Worm (Caenorhabditis elegans) whole organism, L1 larva: ENCODE data around the gene srr-9.

Source experiments
- aly-2 ChIP-seq: fragments of 150-350 bp; optimal IDR thresholded peaks from 2 replicates; lab custom pipeline; 2014; ENCODE audit warnings: missing biosample characterization, missing genetic modification characterization
- blmp-1 ChIP-seq: fragments of 150-350 bp; optimal IDR thresholded peaks from 2 replicates; lab custom pipeline; 2014; ENCODE audit warnings: missing biosample characterization, missing genetic modification characterization
- dpl-1 ChIP-seq, 3 experiments: fragments of 150-350 bp in 2 of 3; sonication (generic microtip) in 1 of 3; optimal IDR thresholded peaks; 2 replicates each; lab custom pipeline; 2014 to 2017; ENCODE audit warnings: missing biosample characterization in 3 of 3, missing genetic modification characterization in 3 of 3, missing genetic modification reagents in 3 of 3
- efl-1 ChIP-seq, 4 experiments: fragments of 150-350 bp; optimal IDR thresholded peaks in 3 of 4; peaks in 1 of 4; 1 replicate in 1 of 4; 2 replicates in 3 of 4; lab custom pipeline; 2014; ENCODE audit warnings: missing biosample characterization in 2 of 4, missing genetic modification characterization in 2 of 4, missing genetic modification reagents in 2 of 4
- elt-3 ChIP-seq, 6 experiments: fragments of 150-350 bp in 1 of 6; sonication (generic microtip); optimal IDR thresholded peaks; 2 replicates each; lab custom pipeline; 2017 to 2018; ENCODE audit warnings: missing biosample characterization in 6 of 6, missing genetic modification characterization in 6 of 6, inconsistent platforms in 1 of 6
- fkh-10 ChIP-seq: sonication (generic microtip); optimal IDR thresholded peaks from 2 replicates; lab custom pipeline; 2017; ENCODE audit warnings: missing biosample characterization, missing genetic modification reagents, missing genetic modification characterization
- lin-13 ChIP-seq: fragments of 150-350 bp; optimal IDR thresholded peaks from 2 replicates; lab custom pipeline; 2014; ENCODE audit warnings: missing biosample characterization, missing genetic modification reagents, missing genetic modification characterization
- nhr-11 ChIP-seq: fragments of 150-350 bp; optimal IDR thresholded peaks from 2 replicates; lab custom pipeline; 2014; ENCODE audit warnings: missing biosample characterization, missing genetic modification characterization
- nhr-76 ChIP-seq: sonication (generic microtip); optimal IDR thresholded peaks from 2 replicates; lab custom pipeline; 2017; ENCODE audit warnings: missing biosample characterization, missing genetic modification characterization
- nhr-77 ChIP-seq: fragments of 150-350 bp; optimal IDR thresholded peaks from 2 replicates; lab custom pipeline; 2014; ENCODE audit warnings: missing biosample characterization, missing genetic modification characterization
- pag-3 ChIP-seq: sonication (generic microtip); optimal IDR thresholded peaks from 2 replicates; lab custom pipeline; 2017; ENCODE audit warnings: missing genetic modification characterization, mild to moderate bottlenecking, missing compliant biosample characterization, antibody characterized with exemption, borderline replicate concordance; ENCODE audit not compliant: insufficient read depth
- unc-30 ChIP-seq: sonication (generic microtip); optimal IDR thresholded peaks from 2 replicates; lab custom pipeline; 2017; ENCODE audit warnings: missing biosample characterization, missing genetic modification characterization
- ztf-4 ChIP-seq: fragments of 150-350 bp; optimal IDR thresholded peaks from 2 replicates; lab custom pipeline; 2014; ENCODE audit warnings: missing biosample characterization, missing genetic modification characterization

ce11 chrV:7755991-7756390 is 18.2 kb downstream of the srr-9 start:
- TF ChIP-seq aly-2 (tag; lab: Kevin White, UChicago) = no peak
- no peak for TF ChIP-seq pag-3 (tag; lab: Kevin White, UChicago)
- TF ChIP-seq fkh-10 = no peak
- no peak for TF ChIP-seq nhr-77 (tag; lab: Kevin White, UChicago)
- no peak for TF ChIP-seq ztf-4
- no peak for TF ChIP-seq unc-30
- TF ChIP-seq nhr-11 (tag; lab: Kevin White, UChicago) = no peak
- TF ChIP-seq efl-1 (optimal IDR thresholded peaks at IDR 0.05; lab: Kevin White, UChicago) = no peak
- TF ChIP-seq efl-1 (GFP tag; optimal IDR thresholded peaks at IDR 0.05 in 1 of 2; lab: Kevin White, UChicago) = no peak
- TF ChIP-seq elt-3 (tag; optimal IDR thresholded peaks at IDR 0.05; lab: Kevin White, UChicago) = no peak
- no peak for TF ChIP-seq nhr-76
- TF ChIP-seq lin-13 (GFP tag; lab: Kevin White, UChicago) = no peak
- TF ChIP-seq dpl-1 (GFP tag; optimal IDR thresholded peaks at IDR 0.05; lab: Kevin White, UChicago) = no peak
- TF ChIP-seq blmp-1 = no peak
